Worm (Caenorhabditis elegans): Measurements from ENCODE around the gene C26G2.2.

Gene C26G2.2

ce11 chrX:14674028-14674427, 9.9 kb downstream of the C26G2.2 start, which contains the start of gene slt-1:
slt-1 (plus strand) TSS chrX:14674328.
- TF ChIP-seq hmg-4 (GFP tag; optimal IDR thresholded peaks at IDR 0.05) (no peak), hnd-1 (tag; optimal IDR thresholded peaks at IDR 0.05) (no peak), tra-4 (tag; optimal IDR thresholded peaks at IDR 0.05) (no peak), ceh-36 (tag; optimal IDR thresholded peaks at IDR 0.05) (no peak), scrt-1 (GFP tag; IDR thresholded peaks at IDR 0.05) (no peak), tbx-11 (GFP tag; IDR thresholded peaks at IDR 0.05) (no peak), aly-1 (tag; optimal IDR thresholded peaks at IDR 0.05) (no peak), pes-1 (GFP tag; IDR thresholded peaks at IDR 0.05) (no peak), tbx-37 (GFP tag; conservative IDR thresholded peaks at IDR 0.05) (no peak), hmbx-1 (tag; optimal IDR thresholded peaks at IDR 0.05) (no peak), F13C5.2 (tag; optimal IDR thresholded peaks at IDR 0.05) (no peak), flt-1 (GFP tag; IDR thresholded peaks at IDR 0.05) (no peak), ama-1 (optimal IDR thresholded peaks at IDR 0.05) (no peak), ceh-13 (GFP tag; optimal IDR thresholded peaks at IDR 0.05) (no peak), sea-1 (GFP tag; conservative IDR thresholded peaks at IDR 0.05) (no peak), ets-7 (tag; optimal IDR thresholded peaks at IDR 0.05) (no peak), B0310.2 (tag; optimal IDR thresholded peaks at IDR 0.05) (no peak)

ce11 chrX:14678983-14679382, 14.9 kb downstream of the C26G2.2 start:
- TF ChIP-seq aly-1 (tag; optimal IDR thresholded peaks at IDR 0.05) = no peak

- TF ChIP-seq tbx-37 (GFP tag; conservative IDR thresholded peaks at IDR 0.05) (no peak), ets-7 (tag; optimal IDR thresholded peaks at IDR 0.05) (no peak), sea-1 (GFP tag; conservative IDR thresholded peaks at IDR 0.05) (no peak), hnd-1 (tag; optimal IDR thresholded peaks at IDR 0.05) (no peak), ceh-13 (GFP tag; optimal IDR thresholded peaks at IDR 0.05) (no peak), F13C5.2 (tag; optimal IDR thresholded peaks at IDR 0.05) (no peak), scrt-1 (GFP tag; IDR thresholded peaks at IDR 0.05) (no peak), tbx-11 (GFP tag; IDR thresholded peaks at IDR 0.05) (no peak), pes-1 (GFP tag; IDR thresholded peaks at IDR 0.05) (no peak), hmbx-1 (tag; optimal IDR thresholded peaks at IDR 0.05) (no peak), aly-1 (tag; optimal IDR thresholded peaks at IDR 0.05) (no peak), B0310.2 (tag; optimal IDR thresholded peaks at IDR 0.05) (no peak), hmg-4 (GFP tag; optimal IDR thresholded peaks at IDR 0.05) (no peak), ceh-36 (tag; optimal IDR thresholded peaks at IDR 0.05) (no peak), tra-4 (tag; optimal IDR thresholded peaks at IDR 0.05) (no peak), flt-1 (GFP tag; IDR thresholded peaks at IDR 0.05) (no peak), ama-1 (optimal IDR thresholded peaks at IDR 0.05) (no peak)
Observed at ce11 chrX:14680474-14680873, 16.3 kb downstream of the C26G2.2 start.

- no peak for TF ChIP-seq ceh-36 (tag; optimal IDR thresholded peaks at IDR 0.05)
- no peak for TF ChIP-seq hmbx-1 (tag; optimal IDR thresholded peaks at IDR 0.05)
- no peak for TF ChIP-seq sea-1 (GFP tag; conservative IDR thresholded peaks at IDR 0.05)
- TF ChIP-seq flt-1 (GFP tag; IDR thresholded peaks at IDR 0.05) = no peak
- no peak for TF ChIP-seq hnd-1 (tag; optimal IDR thresholded peaks at IDR 0.05)
- no peak for TF ChIP-seq ama-1 (optimal IDR thresholded peaks at IDR 0.05)
- TF ChIP-seq tra-4 (tag; optimal IDR thresholded peaks at IDR 0.05) = no peak
- TF ChIP-seq tbx-11 (GFP tag; IDR thresholded peaks at IDR 0.05) = no peak
- no peak for TF ChIP-seq ceh-13 (GFP tag; optimal IDR thresholded peaks at IDR 0.05)
- no peak for TF ChIP-seq ets-7 (tag; optimal IDR thresholded peaks at IDR 0.05)
- no peak for TF ChIP-seq pes-1 (GFP tag; IDR thresholded peaks at IDR 0.05)
- TF ChIP-seq hmg-4 (GFP tag; optimal IDR thresholded peaks at IDR 0.05) = no peak
- TF ChIP-seq scrt-1 (GFP tag; IDR thresholded peaks at IDR 0.05) = no peak
- TF ChIP-seq B0310.2 (tag; optimal IDR thresholded peaks at IDR 0.05) = no peak
- TF ChIP-seq F13C5.2 (tag; optimal IDR thresholded peaks at IDR 0.05) = no peak
- TF ChIP-seq aly-1 (tag; optimal IDR thresholded peaks at IDR 0.05) = no peak
- TF ChIP-seq tbx-37 (GFP tag; conservative IDR thresholded peaks at IDR 0.05) = no peak
Observed at ce11 chrX:14684406-14684927, 20.3 kb downstream of the C26G2.2 start, which contains the start of gene csq-1. csq-1 (plus strand) TSS chrX:14684877.

ce11 chrX:14692905-14693304, 28.8 kb downstream of the C26G2.2 start, which contains the start of gene sox-3:
sox-3 (minus strand) TSS chrX:14693005.
- no peak for TF ChIP-seq scrt-1 (GFP tag; IDR thresholded peaks at IDR 0.05)
- no peak for TF ChIP-seq flt-1 (GFP tag; IDR thresholded peaks at IDR 0.05)
- TF ChIP-seq ceh-13 (GFP tag; optimal IDR thresholded peaks at IDR 0.05) = no peak
- no peak for TF ChIP-seq tbx-11 (GFP tag; IDR thresholded peaks at IDR 0.05)
- no peak for TF ChIP-seq ceh-36 (tag; optimal IDR thresholded peaks at IDR 0.05)
- TF ChIP-seq ets-7 (tag; optimal IDR thresholded peaks at IDR 0.05) = no peak
- no peak for TF ChIP-seq hmbx-1 (tag; optimal IDR thresholded peaks at IDR 0.05)
- TF ChIP-seq ama-1 (optimal IDR thresholded peaks at IDR 0.05) = no peak
- no peak for TF ChIP-seq sea-1 (GFP tag; conservative IDR thresholded peaks at IDR 0.05)
- no peak for TF ChIP-seq hnd-1 (tag; optimal IDR thresholded peaks at IDR 0.05)
- no peak for TF ChIP-seq hmg-4 (GFP tag; optimal IDR thresholded peaks at IDR 0.05)
- no peak for TF ChIP-seq tbx-37 (GFP tag; conservative IDR thresholded peaks at IDR 0.05)
- no peak for TF ChIP-seq tra-4 (tag; optimal IDR thresholded peaks at IDR 0.05)
- TF ChIP-seq B0310.2 (tag; optimal IDR thresholded peaks at IDR 0.05) = no peak
- no peak for TF ChIP-seq aly-1 (tag; optimal IDR thresholded peaks at IDR 0.05)

- TF ChIP-seq tbx-37 (GFP tag; conservative IDR thresholded peaks at IDR 0.05) = no peak
- TF ChIP-seq ceh-13 (GFP tag; optimal IDR thresholded peaks at IDR 0.05) = no peak
- TF ChIP-seq tbx-11 (GFP tag; IDR thresholded peaks at IDR 0.05) = no peak
- TF ChIP-seq scrt-1 (GFP tag; IDR thresholded peaks at IDR 0.05) = no peak
- no peak for TF ChIP-seq hmbx-1 (tag; optimal IDR thresholded peaks at IDR 0.05)
- TF ChIP-seq pes-1 (GFP tag; IDR thresholded peaks at IDR 0.05) = no peak
- no peak for TF ChIP-seq ama-1 (optimal IDR thresholded peaks at IDR 0.05)
- no peak for TF ChIP-seq hmg-4 (GFP tag; optimal IDR thresholded peaks at IDR 0.05)
- TF ChIP-seq flt-1 (GFP tag; IDR thresholded peaks at IDR 0.05) = no peak
- TF ChIP-seq F13C5.2 (tag; optimal IDR thresholded peaks at IDR 0.05) = no peak
- no peak for TF ChIP-seq hnd-1 (tag; optimal IDR thresholded peaks at IDR 0.05)
- no peak for TF ChIP-seq sea-1 (GFP tag; conservative IDR thresholded peaks at IDR 0.05)
- no peak for TF ChIP-seq tra-4 (tag; optimal IDR thresholded peaks at IDR 0.05)
- no peak for TF ChIP-seq ceh-36 (tag; optimal IDR thresholded peaks at IDR 0.05)
Observed at ce11 chrX:14694633-14695177, 30.6 kb downstream of the C26G2.2 start.

- no peak for TF ChIP-seq ceh-13 (GFP tag; optimal IDR thresholded peaks at IDR 0.05)
- TF ChIP-seq pes-1 (GFP tag; IDR thresholded peaks at IDR 0.05) = no peak
- TF ChIP-seq ceh-36 (tag; optimal IDR thresholded peaks at IDR 0.05) = no peak
- no peak for TF ChIP-seq tbx-11 (GFP tag; IDR thresholded peaks at IDR 0.05)
- no peak for TF ChIP-seq ama-1 (optimal IDR thresholded peaks at IDR 0.05)
- no peak for TF ChIP-seq flt-1 (GFP tag; IDR thresholded peaks at IDR 0.05)
- no peak for TF ChIP-seq hmg-4 (GFP tag; optimal IDR thresholded peaks at IDR 0.05)
- no peak for TF ChIP-seq scrt-1 (GFP tag; IDR thresholded peaks at IDR 0.05)
- TF ChIP-seq ets-7 (tag; optimal IDR thresholded peaks at IDR 0.05) = no peak
- no peak for TF ChIP-seq sea-1 (GFP tag; conservative IDR thresholded peaks at IDR 0.05)
- TF ChIP-seq hnd-1 (tag; optimal IDR thresholded peaks at IDR 0.05) = no peak
- TF ChIP-seq hmbx-1 (tag; optimal IDR thresholded peaks at IDR 0.05) = no peak
- no peak for TF ChIP-seq aly-1 (tag; optimal IDR thresholded peaks at IDR 0.05)
- TF ChIP-seq F13C5.2 (tag; optimal IDR thresholded peaks at IDR 0.05) = no peak
Observed at ce11 chrX:14695892-14696291, 31.8 kb downstream of the C26G2.2 start.
